Worm (Caenorhabditis elegans) whole organism, young adult: ENCODE measurements around the gene F14F7.7.

Experiments
- B0336.3 ChIP-seq: fragments of 200-800 bp; sonication (Bioruptor generic); IDR thresholded peaks from 2 replicates; pipeline ENCODE4 v1.3.6; 2022; ENCODE audit warnings: missing genetic modification characterization, missing compliant biosample characterization
- C17E4.6 ChIP-seq: fragments of 200-800 bp; sonication (Bioruptor generic); IDR thresholded peaks from 2 replicates; pipeline ENCODE4 v1.3.6; 2022; ENCODE audit warnings: missing genetic modification reagents, missing genetic modification characterization, missing compliant biosample characterization
- F22D6.2 ChIP-seq: sonication (generic microtip); optimal IDR thresholded peaks from 2 replicates; lab custom pipeline; 2016; ENCODE audit warnings: mild to moderate bottlenecking, missing genetic modification characterization, missing compliant biosample characterization
- F33H1.4 ChIP-seq: fragments of 200-800 bp; sonication (Bioruptor generic); IDR thresholded peaks from 2 replicates; pipeline ENCODE4 v1.3.6; 2022; ENCODE audit warnings: missing genetic modification reagents, missing genetic modification characterization, missing compliant biosample characterization
- F39B2.1 ChIP-seq: fragments of 200-800 bp; sonication (Bioruptor generic); IDR thresholded peaks from 2 replicates; pipeline ENCODE4 v1.3.6; 2022; ENCODE audit warnings: missing genetic modification reagents, missing genetic modification characterization, missing compliant biosample characterization
- F52B5.7 ChIP-seq: sonication (generic microtip); optimal IDR thresholded peaks from 2 replicates; lab custom pipeline; 2016; ENCODE audit warnings: mild to moderate bottlenecking, missing genetic modification characterization, missing compliant biosample characterization
- F57C9.4 ChIP-seq: sonication (generic microtip); optimal IDR thresholded peaks from 2 replicates; lab custom pipeline; 2017; ENCODE audit warnings: mild to moderate bottlenecking, missing genetic modification characterization, missing compliant biosample characterization
- K11D2.4 ChIP-seq: fragments of 200-800 bp; sonication (Bioruptor generic); IDR thresholded peaks from 2 replicates; pipeline ENCODE4 v1.3.6; 2022; ENCODE audit warnings: missing genetic modification reagents, missing genetic modification characterization, missing compliant biosample characterization
- T07F8.4 ChIP-seq: sonication (generic microtip); optimal IDR thresholded peaks from 2 replicates; lab custom pipeline; 2016; ENCODE audit warnings: mild to moderate bottlenecking, missing genetic modification characterization, moderate library complexity, missing compliant biosample characterization
- Y53G8AR.9 ChIP-seq: fragments of 200-800 bp; sonication (Bioruptor generic); conservative IDR thresholded peaks from 2 replicates; pipeline ENCODE4 v1.3.6; 2022; ENCODE audit warnings: missing genetic modification reagents, missing genetic modification characterization, missing compliant biosample characterization
- Y67H2A.10 ChIP-seq: fragments of 200-800 bp; sonication (Bioruptor generic); conservative IDR thresholded peaks from 2 replicates; pipeline ENCODE4 v1.3.6; 2022; ENCODE audit warnings: missing genetic modification reagents, missing genetic modification characterization, missing compliant biosample characterization
- Y79H2A.3 ChIP-seq: fragments of 200-800 bp; sonication (Bioruptor generic); conservative IDR thresholded peaks from 2 replicates; pipeline ENCODE4 v1.3.6; 2022; ENCODE audit warnings: missing genetic modification reagents, missing genetic modification characterization, missing compliant biosample characterization
- ama-1 ChIP-seq, 3 experiments: fragments of 150-350 bp in 1 of 3; sonication (generic microtip) in 2 of 3; optimal IDR thresholded peaks; 2 replicates each; lab custom pipeline; 2014 to 2018; ENCODE audit warnings: missing biosample characterization in 2 of 3, missing genetic modification characterization in 2 of 3, missing genetic modification reagents in 2 of 3
- atf-7 ChIP-seq: sonication (generic microtip); optimal IDR thresholded peaks from 2 replicates; lab custom pipeline; 2017; ENCODE audit warnings: mild to moderate bottlenecking, missing genetic modification characterization, missing compliant biosample characterization
- attf-5 ChIP-seq: fragments of 200-800 bp; sonication (Bioruptor generic); optimal IDR thresholded peaks from 2 replicates; lab custom pipeline; 2018; ENCODE audit warnings: mild to moderate bottlenecking, missing genetic modification characterization, missing compliant biosample characterization
- ceh-79 ChIP-seq: sonication (generic microtip); optimal IDR thresholded peaks from 2 replicates; lab custom pipeline; 2017; ENCODE audit warnings: mild to moderate bottlenecking, missing genetic modification characterization, missing compliant biosample characterization
- chd-7 ChIP-seq: sonication (generic microtip); optimal IDR thresholded peaks from 2 replicates; lab custom pipeline; 2016; ENCODE audit warnings: mild to moderate bottlenecking, missing genetic modification characterization, moderate library complexity, missing compliant biosample characterization
- dox-1 ChIP-seq: fragments of 200-800 bp; sonication (Bioruptor generic); IDR thresholded peaks from 2 replicates; pipeline ENCODE4 v1.3.6; 2022; ENCODE audit warnings: missing genetic modification reagents, missing genetic modification characterization, missing compliant biosample characterization
- dpff-1 ChIP-seq: sonication (generic microtip); optimal IDR thresholded peaks from 2 replicates; lab custom pipeline; 2017; ENCODE audit warnings: mild to moderate bottlenecking, missing genetic modification characterization, missing compliant biosample characterization
- dpl-1 ChIP-seq: fragments of 150-350 bp; optimal IDR thresholded peaks from 2 replicates; lab custom pipeline; 2014; ENCODE audit warnings: missing biosample characterization, missing genetic modification reagents, missing genetic modification characterization
- gei-17 ChIP-seq: fragments of 200-800 bp; sonication (Bioruptor generic); optimal IDR thresholded peaks from 2 replicates; lab custom pipeline; 2018; ENCODE audit warnings: mild to moderate bottlenecking, missing genetic modification characterization, missing compliant biosample characterization
- hmg-20 ChIP-seq: fragments of 200-800 bp; sonication (Bioruptor generic); IDR thresholded peaks from 2 replicates; pipeline ENCODE4 v1.3.6; 2022; ENCODE audit warnings: missing genetic modification reagents, missing genetic modification characterization, missing compliant biosample characterization
- hsf-1 ChIP-seq: fragments of 200-800 bp; sonication (Bioruptor generic); IDR thresholded peaks from 2 replicates; pipeline ENCODE4 v1.3.6; 2022; ENCODE audit warnings: missing genetic modification reagents, missing genetic modification characterization, missing compliant biosample characterization
- lin-40 ChIP-seq: sonication (generic microtip); optimal IDR thresholded peaks from 2 replicates; lab custom pipeline; 2016; ENCODE audit warnings: missing genetic modification characterization, mild to moderate bottlenecking, missing compliant biosample characterization, missing genotype, missing genetic modification reagents
- lin-54 ChIP-seq: fragments of 200-800 bp; sonication (Bioruptor generic); optimal IDR thresholded peaks from 2 replicates; lab custom pipeline; 2018; ENCODE audit warnings: mild to moderate bottlenecking, missing genetic modification characterization, missing compliant biosample characterization
- lir-1 ChIP-seq: fragments of 200-800 bp; sonication (Bioruptor generic); conservative IDR thresholded peaks from 2 replicates; pipeline ENCODE4 v1.3.6; 2022; ENCODE audit warnings: missing genetic modification reagents, missing genetic modification characterization, missing compliant biosample characterization
- lsl-1 ChIP-seq: fragments of 200-800 bp; sonication (Bioruptor generic); optimal IDR thresholded peaks from 2 replicates; lab custom pipeline; 2018; ENCODE audit warnings: mild to moderate bottlenecking, missing genetic modification characterization, moderate library complexity, missing compliant biosample characterization
- madf-10 ChIP-seq: sonication (generic microtip); optimal IDR thresholded peaks from 2 replicates; lab custom pipeline; 2016; ENCODE audit warnings: mild to moderate bottlenecking, missing genetic modification characterization, missing compliant biosample characterization
- madf-3 ChIP-seq: fragments of 200-800 bp; sonication (Bioruptor generic); IDR thresholded peaks from 2 replicates; pipeline ENCODE4 v1.3.6; 2022; ENCODE audit warnings: missing genetic modification reagents, missing genetic modification characterization, missing compliant biosample characterization
- mes-4 ChIP-seq: sonication (generic microtip); optimal IDR thresholded peaks from 2 replicates; lab custom pipeline; 2016; ENCODE audit warnings: missing genotype, missing genetic modification characterization, missing compliant biosample characterization
- nfya-1 ChIP-seq: sonication (generic microtip); optimal IDR thresholded peaks from 2 replicates; lab custom pipeline; 2017; ENCODE audit warnings: antibody characterized with exemption, missing compliant biosample characterization, missing genetic modification characterization, borderline replicate concordance; ENCODE audit not compliant: insufficient read depth
- nfya-2 ChIP-seq: fragments of 200-800 bp; sonication (Bioruptor generic); IDR thresholded peaks from 2 replicates; pipeline ENCODE4 v1.3.6; 2022; ENCODE audit warnings: missing genetic modification reagents, missing genetic modification characterization, missing compliant biosample characterization
- nfyb-1 ChIP-seq: fragments of 200-800 bp; sonication (Bioruptor generic); IDR thresholded peaks from 2 replicates; pipeline ENCODE4 v1.3.6; 2022; ENCODE audit warnings: missing genetic modification reagents, missing genetic modification characterization, missing compliant biosample characterization
- nhr-120 ChIP-seq: fragments of 200-800 bp; sonication (Bioruptor generic); IDR thresholded peaks from 2 replicates; pipeline ENCODE4 v1.3.6; 2022; ENCODE audit warnings: missing genetic modification characterization, missing compliant biosample characterization
- nhr-27 ChIP-seq: fragments of 200-800 bp; sonication (Bioruptor generic); optimal IDR thresholded peaks from 2 replicates; lab custom pipeline; 2018; ENCODE audit warnings: mild to moderate bottlenecking, missing genetic modification characterization, moderate library complexity, missing compliant biosample characterization
- nhr-80 ChIP-seq: sonication (generic microtip); optimal IDR thresholded peaks from 2 replicates; lab custom pipeline; 2016; ENCODE audit warnings: missing genetic modification characterization, missing compliant biosample characterization
- rcor-1 ChIP-seq: fragments of 200-800 bp; sonication (Bioruptor generic); IDR thresholded peaks from 2 replicates; pipeline ENCODE4 v1.3.6; 2022; ENCODE audit warnings: missing genetic modification reagents, missing genetic modification characterization, missing compliant biosample characterization
- rpc-1 ChIP-seq, 2 experiments: fragments of 150-350 bp in 1 of 2; sonication (generic microtip) in 1 of 2; optimal IDR thresholded peaks; 2 replicates each; lab custom pipeline; 2014 to 2018; ENCODE audit warnings: missing biosample characterization in 1 of 2, missing genetic modification characterization in 1 of 2, missing genetic modification reagents in 1 of 2, missing genotype in 1 of 2
- sea-2 ChIP-seq: fragments of 200-800 bp; sonication (Bioruptor generic); IDR thresholded peaks from 2 replicates; pipeline ENCODE4 v1.3.6; 2022; ENCODE audit warnings: missing genetic modification characterization, missing compliant biosample characterization
- snpc-1.1 ChIP-seq: sonication (generic microtip); optimal IDR thresholded peaks from 2 replicates; lab custom pipeline; 2017; ENCODE audit warnings: missing genetic modification characterization, mild to moderate bottlenecking, missing compliant biosample characterization, antibody characterized with exemption, moderate library complexity, missing genotype, missing genetic modification reagents; ENCODE audit not compliant: insufficient read depth
- snpc-3.4 ChIP-seq: sonication (generic microtip); optimal IDR thresholded peaks from 2 replicates; lab custom pipeline; 2017; ENCODE audit warnings: missing genetic modification characterization, mild to moderate bottlenecking, missing compliant biosample characterization, antibody characterized with exemption, moderate library complexity, missing genotype, missing genetic modification reagents
- somi-1 ChIP-seq: fragments of 200-800 bp; sonication (Bioruptor generic); optimal IDR thresholded peaks from 2 replicates; lab custom pipeline; 2018; ENCODE audit warnings: mild to moderate bottlenecking, missing genetic modification characterization, missing compliant biosample characterization
- tbx-9 ChIP-seq: sonication (generic microtip); optimal IDR thresholded peaks from 2 replicates; lab custom pipeline; 2016; ENCODE audit warnings: borderline replicate concordance, missing genetic modification characterization, inconsistent platforms, missing compliant biosample characterization
- unc-130 ChIP-seq: sonication (generic microtip); optimal IDR thresholded peaks from 2 replicates; lab custom pipeline; 2016; ENCODE audit warnings: missing genetic modification reagents, missing genetic modification characterization, missing compliant biosample characterization
- xnd-1 ChIP-seq: sonication (generic microtip); optimal IDR thresholded peaks from 2 replicates; lab custom pipeline; 2016; ENCODE audit warnings: missing genotype, missing genetic modification reagents, missing genetic modification characterization, missing compliant biosample characterization
- zfh-2 ChIP-seq: fragments of 200-800 bp; sonication (Bioruptor generic); conservative IDR thresholded peaks from 2 replicates; pipeline ENCODE4 v1.3.6; 2022; ENCODE audit warnings: missing genetic modification reagents, missing genetic modification characterization, missing compliant biosample characterization
- ztf-25 ChIP-seq: fragments of 200-800 bp; sonication (Bioruptor generic); IDR thresholded peaks from 2 replicates; pipeline ENCODE4 v1.3.6; 2022; ENCODE audit warnings: missing genetic modification reagents, missing genetic modification characterization, missing compliant biosample characterization
- ztf-26 ChIP-seq: sonication (generic microtip); optimal IDR thresholded peaks from 2 replicates; lab custom pipeline; 2017; ENCODE audit warnings: missing genetic modification characterization, missing compliant biosample characterization

The F14F7.7 gene

ce11 chrIII:13070548-13071050, 39.9 kb downstream of the F14F7.7 start, which contains the start of gene Y39E4B.6 (continued):
- TF ChIP-seq snpc-1.1: no peak
- TF ChIP-seq nhr-120 (GFP tag; lab: Robert Waterston, UW): no peak
- 0 out of 2 replicates have a peak, but pooled peaks have one; percentile 55 for TF ChIP-seq hsf-1 (GFP tag; lab: Robert Waterston, UW)
- TF ChIP-seq Y67H2A.10 (GFP tag; lab: Robert Waterston, UW): peak; percentile 96
- peak; percentile 100 for TF ChIP-seq madf-3 (GFP tag; lab: Robert Waterston, UW)
- peak; percentile 96 for TF ChIP-seq nfyb-1 (GFP tag; lab: Robert Waterston, UW)
- peak; percentile 72; the same call in 1 of the 2 replicates for TF ChIP-seq Y79H2A.3 (GFP tag; lab: Robert Waterston, UW)
- TF ChIP-seq Y53G8AR.9 (GFP tag; lab: Robert Waterston, UW): peak; percentile 82
- TF ChIP-seq snpc-3.4 (tag; lab: Kevin White, UChicago): no peak
- peak; percentile 95 for TF ChIP-seq ama-1 (optimal IDR thresholded peaks at IDR 0.05; lab: Kevin White, UChicago)
- no peak for TF ChIP-seq ama-1 (GFP tag; optimal IDR thresholded peaks at IDR 0.05; lab: Kevin White, UChicago)
- peak; percentile 99 for TF ChIP-seq zfh-2 (GFP tag; lab: Robert Waterston, UW)
- no peak for TF ChIP-seq ceh-79 (tag; lab: Kevin White, UChicago)
- no peak for TF ChIP-seq unc-130
- 0 out of 2 replicates have a peak, but pooled peaks have one; percentile 46 for TF ChIP-seq ztf-25 (GFP tag; lab: Robert Waterston, UW)
- TF ChIP-seq atf-7 (tag; lab: Kevin White, UChicago): peak; percentile 89
- peak; percentile 62 for TF ChIP-seq gei-17
- peak; percentile 96 for TF ChIP-seq madf-10
- TF ChIP-seq F22D6.2: peak; percentile 63
- TF ChIP-seq ztf-26: peak; percentile 96
- peak; percentile 93 for TF ChIP-seq B0336.3
- no peak for TF ChIP-seq nfya-1 (tag; lab: Kevin White, UChicago)
- TF ChIP-seq nhr-27 (tag; lab: Kevin White, UChicago): peak; percentile 29
- TF ChIP-seq rpc-1 (optimal IDR thresholded peaks at IDR 0.05; lab: Kevin White, UChicago): peak; percentile 2
- TF ChIP-seq rpc-1 (tag; optimal IDR thresholded peaks at IDR 0.05; lab: Kevin White, UChicago): no peak
- no peak for TF ChIP-seq dpff-1 (tag; lab: Kevin White, UChicago)
- no peak for TF ChIP-seq F39B2.1 (GFP tag; lab: Robert Waterston, UW)
- peak; percentile 78 for TF ChIP-seq C17E4.6 (GFP tag; lab: Robert Waterston, UW)
- no peak for TF ChIP-seq xnd-1 (tag; lab: Kevin White, UChicago)
- TF ChIP-seq F52B5.7: peak; percentile 94
- TF ChIP-seq attf-5: peak; percentile 98
- TF ChIP-seq tbx-9 (tag; lab: Kevin White, UChicago): no peak
- TF ChIP-seq F57C9.4: peak; percentile 27
- TF ChIP-seq nhr-80 (tag; lab: Kevin White, UChicago): peak; percentile 91
- no peak for TF ChIP-seq mes-4 (tag; lab: Kevin White, UChicago)
- TF ChIP-seq nfya-2 (GFP tag; lab: Robert Waterston, UW): no peak
- peak; percentile 92 for TF ChIP-seq dox-1
- TF ChIP-seq K11D2.4: peak; percentile 95
- TF ChIP-seq F33H1.4 (GFP tag; lab: Robert Waterston, UW): peak; percentile 34; the same call in 1 of the 2 replicates
- peak; percentile 96 for TF ChIP-seq chd-7 (tag; lab: Kevin White, UChicago)
- TF ChIP-seq lsl-1: peak; percentile 11
- TF ChIP-seq rcor-1 (GFP tag; lab: Robert Waterston, UW): peak; percentile 76
- TF ChIP-seq hmg-20 (GFP tag; lab: Robert Waterston, UW): no peak; the same call in 1 of the 2 replicates
- peak; percentile 64; the same call in 1 of the 2 replicates for TF ChIP-seq sea-2 (GFP tag; lab: Robert Waterston, UW)
- TF ChIP-seq T07F8.4 (tag; lab: Kevin White, UChicago): peak; percentile 68
- TF ChIP-seq lin-54 (GFP tag; lab: Kevin White, UChicago): peak; percentile 82
- TF ChIP-seq dpl-1 (GFP tag; lab: Kevin White, UChicago): no peak
- TF ChIP-seq lin-40 (tag; lab: Kevin White, UChicago): peak; percentile 97
- TF ChIP-seq lir-1 (GFP tag; lab: Robert Waterston, UW): peak; percentile 95
- peak; percentile 97 for TF ChIP-seq somi-1 (GFP tag; lab: Kevin White, UChicago)
